Worm (Caenorhabditis elegans) whole organism, late embryonic: ENCODE results near the gene sre-10.

Source experiments
- C38D4.7 ChIP-seq: fragments of 200-800 bp; sonication (Bioruptor generic); optimal IDR thresholded peaks from 2 replicates; lab custom pipeline; 2018; ENCODE audit warnings: mild to moderate bottlenecking, missing genetic modification characterization, moderate library complexity, missing compliant biosample characterization
- F13H6.1 ChIP-seq: sonication (generic microtip); optimal IDR thresholded peaks from 2 replicates; lab custom pipeline; 2016; ENCODE audit warnings: missing genetic modification characterization, missing compliant biosample characterization
- K02D7.2 ChIP-seq: sonication (generic microtip); optimal IDR thresholded peaks from 2 replicates; lab custom pipeline; 2017; ENCODE audit warnings: mild to moderate bottlenecking, missing genetic modification characterization, missing compliant biosample characterization
- Y22D7AL.16 ChIP-seq: sonication (generic microtip); optimal IDR thresholded peaks from 2 replicates; lab custom pipeline; 2016; ENCODE audit warnings: missing genetic modification characterization, missing compliant biosample characterization
- ama-1 ChIP-seq: fragments of 150-350 bp; optimal IDR thresholded peaks from 2 replicates; lab custom pipeline; 2014
- ceh-14 ChIP-seq: sonication (generic microtip); optimal IDR thresholded peaks from 2 replicates; lab custom pipeline; 2016; ENCODE audit warnings: missing genotype, missing genetic modification characterization, missing compliant biosample characterization
- ceh-18 ChIP-seq: sonication (generic microtip); optimal IDR thresholded peaks from 2 replicates; lab custom pipeline; 2016; ENCODE audit warnings: missing genetic modification characterization, missing compliant biosample characterization
- ceh-19 ChIP-seq: fragments of 200-800 bp; sonication (Bioruptor generic); optimal IDR thresholded peaks from 2 replicates; lab custom pipeline; 2018; ENCODE audit warnings: mild to moderate bottlenecking, missing genetic modification characterization, missing compliant biosample characterization
- ceh-22 ChIP-seq: sonication (generic microtip); optimal IDR thresholded peaks from 2 replicates; lab custom pipeline; 2017; ENCODE audit warnings: missing biosample characterization, missing genetic modification characterization
- ceh-24 ChIP-seq: sonication (generic microtip); optimal IDR thresholded peaks from 2 replicates; lab custom pipeline; 2016; ENCODE audit warnings: mild to moderate bottlenecking, missing genetic modification characterization, missing compliant biosample characterization
- ceh-30 ChIP-seq: fragments of 150-350 bp; optimal IDR thresholded peaks from 2 replicates; lab custom pipeline; 2014; ENCODE audit warnings: missing biosample characterization, missing genetic modification characterization
- ceh-31 ChIP-seq: sonication (generic microtip); optimal IDR thresholded peaks from 2 replicates; lab custom pipeline; 2016; ENCODE audit warnings: missing genetic modification characterization, missing compliant biosample characterization
- ceh-45 ChIP-seq: fragments of 200-800 bp; sonication (Bioruptor generic); IDR thresholded peaks from 2 replicates; pipeline ENCODE4 v1.3.6; 2022; ENCODE audit warnings: missing genetic modification reagents, missing genetic modification characterization, missing compliant biosample characterization
- ceh-48 ChIP-seq: sonication (generic microtip); optimal IDR thresholded peaks from 2 replicates; lab custom pipeline; 2016; ENCODE audit warnings: missing genetic modification characterization, inconsistent platforms, missing compliant biosample characterization
- che-1 ChIP-seq: sonication (generic microtip); optimal IDR thresholded peaks from 2 replicates; lab custom pipeline; 2016; ENCODE audit warnings: mild to moderate bottlenecking, missing genetic modification characterization, missing compliant biosample characterization
- dmd-4 ChIP-seq: sonication (generic microtip); optimal IDR thresholded peaks from 2 replicates; lab custom pipeline; 2016; ENCODE audit warnings: borderline replicate concordance, missing genetic modification characterization, missing compliant biosample characterization
- dve-1 ChIP-seq: sonication (generic microtip); optimal IDR thresholded peaks from 2 replicates; lab custom pipeline; 2017; ENCODE audit warnings: antibody characterized with exemption, mild to moderate bottlenecking, missing genetic modification characterization, missing compliant biosample characterization
- elt-4 ChIP-seq: sonication (generic microtip); optimal IDR thresholded peaks from 2 replicates; lab custom pipeline; 2016; ENCODE audit warnings: missing genetic modification characterization, missing compliant biosample characterization
- ets-4 ChIP-seq: sonication (generic microtip); optimal IDR thresholded peaks from 2 replicates; lab custom pipeline; 2016; ENCODE audit warnings: missing genetic modification characterization, missing compliant biosample characterization
- eyg-1 ChIP-seq: sonication (generic microtip); optimal IDR thresholded peaks from 2 replicates; lab custom pipeline; 2016; ENCODE audit warnings: missing genotype, missing genetic modification characterization, missing compliant biosample characterization
- fax-1 ChIP-seq: sonication (generic microtip); optimal IDR thresholded peaks from 2 replicates; lab custom pipeline; 2016; ENCODE audit warnings: missing genotype, missing genetic modification characterization, missing compliant biosample characterization
- fkh-10 ChIP-seq: fragments of 150-350 bp; optimal IDR thresholded peaks from 2 replicates; lab custom pipeline; 2014; ENCODE audit warnings: missing biosample characterization, missing genetic modification reagents, missing genetic modification characterization
- fkh-6 ChIP-seq: sonication (generic microtip); optimal IDR thresholded peaks from 2 replicates; lab custom pipeline; 2016; ENCODE audit warnings: missing genetic modification characterization, missing compliant biosample characterization
- gmeb-2 ChIP-seq: sonication (generic microtip); optimal IDR thresholded peaks from 2 replicates; lab custom pipeline; 2016; ENCODE audit warnings: missing genetic modification characterization, inconsistent platforms, missing compliant biosample characterization
- hlh-13 ChIP-seq: fragments of 200-800 bp; sonication (Bioruptor generic); optimal IDR thresholded peaks from 2 replicates; lab custom pipeline; 2018; ENCODE audit warnings: mild to moderate bottlenecking, missing genetic modification characterization, missing compliant biosample characterization
- hlh-15 ChIP-seq: sonication (generic microtip); optimal IDR thresholded peaks from 2 replicates; lab custom pipeline; 2016; ENCODE audit warnings: missing genetic modification characterization, missing compliant biosample characterization
- hlh-30 ChIP-seq: sonication (generic microtip); optimal IDR thresholded peaks from 2 replicates; lab custom pipeline; 2017; ENCODE audit warnings: antibody characterized with exemption, missing genetic modification characterization, missing compliant biosample characterization; ENCODE audit not compliant: insufficient read depth
- hlh-6 ChIP-seq: sonication (generic microtip); optimal IDR thresholded peaks from 2 replicates; lab custom pipeline; 2016; ENCODE audit warnings: missing genotype, missing genetic modification characterization, missing compliant biosample characterization
- hlh-8 ChIP-seq: sonication (generic microtip); optimal IDR thresholded peaks from 2 replicates; lab custom pipeline; 2016; ENCODE audit warnings: missing genotype, missing genetic modification characterization, missing compliant biosample characterization
- lim-6 ChIP-seq: sonication (generic microtip); optimal IDR thresholded peaks from 2 replicates; lab custom pipeline; 2016; ENCODE audit warnings: missing genetic modification characterization, missing compliant biosample characterization
- lin-11 ChIP-seq: fragments of 200-800 bp; sonication (Bioruptor generic); optimal IDR thresholded peaks from 2 replicates; lab custom pipeline; 2018; ENCODE audit warnings: mild to moderate bottlenecking, missing genetic modification characterization, missing compliant biosample characterization
- madf-2 ChIP-seq: sonication (generic microtip); optimal IDR thresholded peaks from 2 replicates; lab custom pipeline; 2017; ENCODE audit warnings: missing genetic modification characterization, missing compliant biosample characterization
- mec-3 ChIP-seq: sonication (generic microtip); optimal IDR thresholded peaks from 2 replicates; lab custom pipeline; 2016; ENCODE audit warnings: borderline replicate concordance, missing genetic modification characterization, missing compliant biosample characterization
- nhr-11 ChIP-seq: fragments of 150-350 bp; optimal IDR thresholded peaks from 2 replicates; lab custom pipeline; 2014; ENCODE audit warnings: missing biosample characterization, missing genetic modification characterization
- nhr-232 ChIP-seq: sonication (generic microtip); optimal IDR thresholded peaks from 2 replicates; lab custom pipeline; 2016; ENCODE audit warnings: missing genetic modification characterization, missing compliant biosample characterization
- npax-4 ChIP-seq: sonication (generic microtip); optimal IDR thresholded peaks from 2 replicates; lab custom pipeline; 2016; ENCODE audit warnings: missing genetic modification characterization, missing compliant biosample characterization
- odd-2 ChIP-seq: sonication (generic microtip); optimal IDR thresholded peaks from 2 replicates; lab custom pipeline; 2017; ENCODE audit warnings: antibody characterized with exemption, mild to moderate bottlenecking, missing genetic modification characterization, missing compliant biosample characterization
- pag-3 ChIP-seq: sonication (generic microtip); optimal IDR thresholded peaks from 2 replicates; lab custom pipeline; 2016; ENCODE audit warnings: missing compliant biosample characterization, missing genetic modification characterization, borderline replicate concordance
- pat-9 ChIP-seq: fragments of 200-800 bp; sonication (Bioruptor generic); optimal IDR thresholded peaks from 2 replicates; lab custom pipeline; 2018; ENCODE audit warnings: mild to moderate bottlenecking, missing genetic modification characterization, moderate library complexity, missing compliant biosample characterization
- pax-1 ChIP-seq: fragments of 150-350 bp; optimal IDR thresholded peaks from 2 replicates; lab custom pipeline; 2014; ENCODE audit warnings: missing biosample characterization, missing genetic modification characterization
- pqm-1 ChIP-seq: sonication (generic microtip); optimal IDR thresholded peaks from 2 replicates; lab custom pipeline; 2016; ENCODE audit warnings: missing genetic modification characterization, missing compliant biosample characterization
- pros-1 ChIP-seq: fragments of 150-350 bp; optimal IDR thresholded peaks from 2 replicates; lab custom pipeline; 2014; ENCODE audit warnings: missing biosample characterization, missing genetic modification reagents, missing genetic modification characterization
- rnt-1 ChIP-seq: sonication (generic microtip); optimal IDR thresholded peaks from 2 replicates; lab custom pipeline; 2016; ENCODE audit warnings: missing genetic modification characterization, missing compliant biosample characterization
- sdc-2 ChIP-seq: sonication (generic microtip); optimal IDR thresholded peaks from 2 replicates; lab custom pipeline; 2016; ENCODE audit warnings: missing genotype, missing genetic modification characterization, missing compliant biosample characterization
- sox-2 ChIP-seq: fragments of 200-800 bp; sonication (Bioruptor generic); IDR thresholded peaks from 2 replicates; pipeline ENCODE4 v1.3.6; 2022; ENCODE audit warnings: missing genetic modification reagents, missing genetic modification characterization, missing compliant biosample characterization
- syd-9 ChIP-seq: sonication (generic microtip); optimal IDR thresholded peaks from 2 replicates; lab custom pipeline; 2016; ENCODE audit warnings: mild to moderate bottlenecking, missing genetic modification characterization, moderate library complexity, missing compliant biosample characterization
- tbx-2 ChIP-seq: sonication (generic microtip); optimal IDR thresholded peaks from 2 replicates; lab custom pipeline; 2016; ENCODE audit warnings: missing genetic modification characterization, missing compliant biosample characterization
- tbx-7 ChIP-seq: sonication (generic microtip); optimal IDR thresholded peaks from 2 replicates; lab custom pipeline; 2016; ENCODE audit warnings: missing genotype, missing genetic modification characterization, missing compliant biosample characterization
- ttx-3 ChIP-seq: sonication (generic microtip); optimal IDR thresholded peaks from 2 replicates; lab custom pipeline; 2016; ENCODE audit warnings: missing genetic modification reagents, missing genetic modification characterization, missing compliant biosample characterization
- unc-42 ChIP-seq: sonication (generic microtip); optimal IDR thresholded peaks from 2 replicates; lab custom pipeline; 2016; ENCODE audit warnings: missing genotype, missing genetic modification characterization, missing compliant biosample characterization
- unc-55 ChIP-seq: sonication (generic microtip); optimal IDR thresholded peaks from 2 replicates; lab custom pipeline; 2017; ENCODE audit warnings: missing biosample characterization, missing genetic modification reagents, missing genetic modification characterization

The sre-10 gene

ce11 chrV:7132248-7132647, at the start of gene sre-10:
TSS of gene sre-10 (plus strand) at chrV:7132548.
- no peak for TF ChIP-seq dmd-4
- TF ChIP-seq fkh-6, result no peak
- no peak for TF ChIP-seq ceh-14
- TF ChIP-seq ceh-22, result no peak
- TF ChIP-seq ttx-3, result no peak
- no peak for TF ChIP-seq syd-9 (tag; lab: Kevin White, UChicago)
- TF ChIP-seq odd-2, result no peak
- TF ChIP-seq gmeb-2 (tag; lab: Kevin White, UChicago), result no peak
- no peak for TF ChIP-seq hlh-8 (tag; lab: Kevin White, UChicago)
- TF ChIP-seq dve-1 (tag; lab: Kevin White, UChicago), result no peak
- TF ChIP-seq npax-4 (tag; lab: Kevin White, UChicago), result no peak
- no peak for TF ChIP-seq hlh-15 (tag; lab: Kevin White, UChicago)
- TF ChIP-seq K02D7.2, result no peak
- TF ChIP-seq hlh-13, result no peak
- no peak for TF ChIP-seq ceh-19 (GFP tag; lab: Kevin White, UChicago)
- no peak for TF ChIP-seq ama-1
- TF ChIP-seq hlh-6 (tag; lab: Kevin White, UChicago), result no peak

- TF ChIP-seq pax-1 (tag; lab: Kevin White, UChicago) (no peak), ceh-24 (tag; lab: Kevin White, UChicago) (no peak), fkh-6 (no peak), sox-2 (GFP tag; lab: Robert Waterston, UW) (no peak), unc-55 (GFP tag; lab: Kevin White, UChicago) (no peak), pros-1 (tag; lab: Kevin White, UChicago) (no peak), hlh-13 (no peak), rnt-1 (peak; percentile 42), fax-1 (tag; lab: Kevin White, UChicago) (peak; percentile 63), pag-3 (tag; lab: Kevin White, UChicago) (no peak), odd-2 (no peak), mec-3 (tag; lab: Kevin White, UChicago) (peak; percentile 72), hlh-6 (tag; lab: Kevin White, UChicago) (no peak), fkh-10 (GFP tag; lab: Kevin White, UChicago) (no peak), npax-4 (tag; lab: Kevin White, UChicago) (no peak), pqm-1 (tag; lab: Kevin White, UChicago) (peak; percentile 63), ceh-22 (no peak), Y22D7AL.16 (tag; lab: Kevin White, UChicago) (no peak), ceh-14 (peak; percentile 72), eyg-1 (peak; percentile 21), K02D7.2 (no peak), C38D4.7 (GFP tag; lab: Kevin White, UChicago) (no peak), nhr-11 (tag; lab: Kevin White, UChicago) (no peak), ttx-3 (no peak), gmeb-2 (tag; lab: Kevin White, UChicago) (no peak), dmd-4 (no peak), lin-11 (tag; lab: Kevin White, UChicago) (no peak), F13H6.1 (tag; lab: Kevin White, UChicago) (peak; percentile 17), unc-42 (tag; lab: Kevin White, UChicago) (peak; percentile 30), elt-4 (tag; lab: Kevin White, UChicago) (no peak), ceh-45 (no peak), ceh-18 (no peak), ets-4 (tag; lab: Kevin White, UChicago) (peak; percentile 89), tbx-2 (tag; lab: Kevin White, UChicago) (peak; percentile 86), hlh-8 (tag; lab: Kevin White, UChicago) (peak; percentile 78), lim-6 (tag; lab: Kevin White, UChicago) (peak; percentile 43), nhr-232 (tag; lab: Kevin White, UChicago) (no peak), ceh-31 (tag; lab: Kevin White, UChicago) (peak; percentile 89), pat-9 (tag; lab: Kevin White, UChicago) (no peak), sdc-2 (tag; lab: Kevin White, UChicago) (no peak), madf-2 (tag; lab: Kevin White, UChicago) (no peak), ceh-30 (tag; lab: Kevin White, UChicago) (no peak), che-1 (tag; lab: Kevin White, UChicago) (no peak), ama-1 (no peak), ceh-48 (tag; lab: Kevin White, UChicago) (no peak), hlh-30 (tag; lab: Kevin White, UChicago) (no peak), tbx-7 (tag; lab: Kevin White, UChicago) (peak; percentile 81)
Measured at ce11 chrV:7084612-7085139, 47.7 kb upstream of the sre-10 start, which contains the start of gene mys-1. TSS of gene mys-1 (minus strand) at chrV:7084662.
